Worm (Caenorhabditis elegans) whole organism, midembryonic: Measurements from ENCODE around the gene F16G10.5.

Source experiments
- cog-1 ChIP-seq: sonication (generic microtip); optimal IDR thresholded peaks from 2 replicates; lab custom pipeline; 2016; ENCODE audit warnings: missing genetic modification characterization, missing compliant biosample characterization
- flt-1 ChIP-seq: fragments of 200-800 bp; sonication (Bioruptor generic); IDR thresholded peaks from 2 replicates; pipeline ENCODE4 v1.3.6; 2022; ENCODE audit warnings: missing genetic modification characterization, missing compliant biosample characterization
- klf-2 ChIP-seq: fragments of 200-800 bp; sonication (Bioruptor generic); conservative IDR thresholded peaks from 2 replicates; pipeline ENCODE4 v1.3.6; 2022; ENCODE audit warnings: missing genetic modification reagents, missing genetic modification characterization, missing compliant biosample characterization
- med-1 ChIP-seq: sonication (generic microtip); optimal IDR thresholded peaks from 2 replicates; lab custom pipeline; 2017; ENCODE audit warnings: missing genetic modification characterization, mild to moderate bottlenecking, missing compliant biosample characterization, antibody characterized with exemption, missing genetic modification reagents; ENCODE audit not compliant: insufficient read depth
- ref-1 ChIP-seq: fragments of 200-800 bp; sonication (Bioruptor generic); conservative IDR thresholded peaks from 2 replicates; pipeline ENCODE4 v1.3.6; 2022; ENCODE audit warnings: missing genetic modification reagents, missing genetic modification characterization, missing compliant biosample characterization
- ztf-23 ChIP-seq: fragments of 200-800 bp; sonication (Bioruptor generic); IDR thresholded peaks from 2 replicates; pipeline ENCODE4 v1.3.6; 2022; ENCODE audit warnings: missing genetic modification reagents, missing genetic modification characterization, missing compliant biosample characterization
- ztf-29 ChIP-seq: fragments of 200-800 bp; sonication (Bioruptor generic); IDR thresholded peaks from 2 replicates; pipeline ENCODE4 v1.3.6; 2022; ENCODE audit warnings: missing genetic modification reagents, missing genetic modification characterization, missing compliant biosample characterization

ce11 chrII:2403984-2404383, 36.9 kb downstream of the F16G10.5 start, which contains the start of gene F16G10.1:
- TF ChIP-seq klf-2 (GFP tag; lab: Robert Waterston, UW) (no peak), ztf-29 (GFP tag; lab: Robert Waterston, UW) (no peak), cog-1 (no peak), med-1 (GFP tag; lab: Kevin White, UChicago) (no peak), flt-1 (GFP tag; lab: Robert Waterston, UW) (no peak), ref-1 (GFP tag; lab: Robert Waterston, UW) (no peak), ztf-23 (GFP tag; lab: Robert Waterston, UW) (no peak)
